Worm (Caenorhabditis elegans) whole organism, late embryonic: Measurements from ENCODE around the gene F34H10.3.

Experiments
- ama-1 ChIP-seq: fragments of 150-350 bp; optimal IDR thresholded peaks from 2 replicates; lab custom pipeline; 2014
- ceh-31 ChIP-seq: sonication (generic microtip); optimal IDR thresholded peaks from 2 replicates; lab custom pipeline; 2016; ENCODE audit warnings: missing genetic modification characterization, missing compliant biosample characterization
- ceh-34 ChIP-seq: sonication (generic microtip); optimal IDR thresholded peaks from 2 replicates; lab custom pipeline; 2016; ENCODE audit warnings: mild to moderate bottlenecking, missing genetic modification characterization, missing compliant biosample characterization
- ceh-6 ChIP-seq: fragments of 200-800 bp; sonication (Bioruptor generic); optimal IDR thresholded peaks from 2 replicates; lab custom pipeline; 2018; ENCODE audit warnings: mild to moderate bottlenecking, missing genetic modification characterization, missing compliant biosample characterization
- elt-4 ChIP-seq: sonication (generic microtip); optimal IDR thresholded peaks from 2 replicates; lab custom pipeline; 2016; ENCODE audit warnings: missing genetic modification characterization, missing compliant biosample characterization
- fax-1 ChIP-seq: sonication (generic microtip); optimal IDR thresholded peaks from 2 replicates; lab custom pipeline; 2016; ENCODE audit warnings: missing genotype, missing genetic modification characterization, missing compliant biosample characterization
- fkh-10 ChIP-seq: fragments of 150-350 bp; optimal IDR thresholded peaks from 2 replicates; lab custom pipeline; 2014; ENCODE audit warnings: missing biosample characterization, missing genetic modification reagents, missing genetic modification characterization
- fkh-6 ChIP-seq: sonication (generic microtip); optimal IDR thresholded peaks from 2 replicates; lab custom pipeline; 2016; ENCODE audit warnings: missing genetic modification characterization, missing compliant biosample characterization
- hlh-8 ChIP-seq: sonication (generic microtip); optimal IDR thresholded peaks from 2 replicates; lab custom pipeline; 2016; ENCODE audit warnings: missing genotype, missing genetic modification characterization, missing compliant biosample characterization
- lin-11 ChIP-seq: fragments of 200-800 bp; sonication (Bioruptor generic); optimal IDR thresholded peaks from 2 replicates; lab custom pipeline; 2018; ENCODE audit warnings: mild to moderate bottlenecking, missing genetic modification characterization, missing compliant biosample characterization
- madf-2 ChIP-seq: sonication (generic microtip); optimal IDR thresholded peaks from 2 replicates; lab custom pipeline; 2017; ENCODE audit warnings: missing genetic modification characterization, missing compliant biosample characterization
- mec-3 ChIP-seq: sonication (generic microtip); optimal IDR thresholded peaks from 2 replicates; lab custom pipeline; 2016; ENCODE audit warnings: borderline replicate concordance, missing genetic modification characterization, missing compliant biosample characterization
- nfya-1 ChIP-seq: sonication (generic microtip); optimal IDR thresholded peaks from 2 replicates; lab custom pipeline; 2017; ENCODE audit warnings: missing genetic modification characterization, mild to moderate bottlenecking, missing compliant biosample characterization, antibody characterized with exemption, moderate library complexity
- unc-55 ChIP-seq: sonication (generic microtip); optimal IDR thresholded peaks from 2 replicates; lab custom pipeline; 2017; ENCODE audit warnings: missing biosample characterization, missing genetic modification reagents, missing genetic modification characterization

DNA sequence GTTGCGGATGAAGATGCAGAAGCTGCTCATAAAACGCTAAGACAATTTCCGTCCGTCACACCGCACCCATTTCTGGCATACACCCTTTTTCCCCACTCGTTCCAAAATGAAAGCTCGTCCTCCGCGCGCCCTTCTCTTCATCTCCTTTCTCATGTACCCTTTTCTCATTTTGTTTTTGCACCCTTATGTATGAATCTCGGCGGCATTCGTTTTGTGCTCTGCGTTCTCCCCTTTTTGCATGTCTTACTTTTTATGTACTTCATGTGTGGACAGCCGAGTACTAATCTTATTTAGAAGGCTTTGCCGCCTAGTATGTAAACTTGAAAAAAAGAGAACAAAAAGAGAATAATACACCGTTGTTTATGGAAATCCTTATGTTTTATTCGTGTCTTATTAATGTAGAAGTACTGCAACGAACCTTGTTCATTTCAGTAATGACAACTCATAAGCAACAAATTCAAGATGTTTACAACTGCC lies 13.3 kb upstream of the F34H10.3 start, which contains the start of gene F34H10.4:
- TF ChIP-seq ama-1 (lab: Kevin White, UChicago) (no peak), mec-3 (tag; lab: Kevin White, UChicago) (no peak), lin-11 (tag; lab: Kevin White, UChicago) (no peak), elt-4 (no peak), ceh-31 (no peak), unc-55 (no peak), fkh-10 (GFP tag; lab: Kevin White, UChicago) (no peak), ceh-6 (GFP tag; lab: Kevin White, UChicago) (no peak), fkh-6 (tag; lab: Kevin White, UChicago) (no peak), ceh-34 (tag; lab: Kevin White, UChicago) (no peak), fax-1 (tag; lab: Kevin White, UChicago) (no peak), madf-2 (tag; lab: Kevin White, UChicago) (no peak), nfya-1 (no peak), hlh-8 (no peak)
